In the genomic region with DNA sequence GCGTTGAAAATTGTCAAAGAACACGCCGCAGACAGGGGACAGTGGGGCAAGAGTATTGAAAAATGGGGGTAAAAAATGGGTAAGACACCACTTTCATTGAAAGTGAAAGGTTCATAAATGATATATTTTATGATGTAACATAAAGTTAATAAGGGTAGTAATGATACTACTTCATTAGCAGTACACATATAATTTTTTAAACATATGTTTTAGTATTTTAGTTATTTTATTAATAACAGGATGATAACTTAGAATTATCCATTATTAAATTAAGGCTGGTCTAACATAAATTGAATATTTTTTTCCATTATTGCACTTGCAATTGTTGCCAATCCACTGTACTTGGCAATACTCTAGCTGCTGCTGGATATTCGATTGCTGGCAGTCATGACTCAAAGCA, we compare ENCODE assay signal across 1 fruit fly cellular context.
A peak's percentile ranks its signal among the peaks of the same experiment; 100 is the strongest.
TF ChIP-seq lines count a peak whose summit lies in the region.

No protein-coding gene starts in this region.

TF ChIP-seq in whole organism, embryonic, 481 proteins besides CTCF, POLR2A, EP300 and RAD21 (continued from another document and continues in another):
- TF ChIP-seq CG9797 (GFP tag; optimal IDR thresholded peaks at IDR 0.05; lab: Kevin White, UChicago) (no peak), pita (GFP tag; optimal IDR thresholded peaks at IDR 0.05; lab: Kevin White, UChicago) (no peak), dysf (GFP tag; IDR thresholded peaks at IDR 0.05; lab: Robert Waterston, UW) (no peak), nerfin-2 (GFP tag; IDR thresholded peaks at IDR 0.05; lab: Robert Waterston, UW; ENCODE audit: partially characterized antibody) (no peak), CG16863 (GFP tag; optimal IDR thresholded peaks at IDR 0.05; lab: Kevin White, UChicago) (no peak), CG34376 (GFP tag; optimal IDR thresholded peaks at IDR 0.05; lab: Kevin White, UChicago) (no peak), Ravus (GFP tag; IDR thresholded peaks at IDR 0.05; lab: Robert Waterston, UW) (no peak), Nf-YC (tag; optimal IDR thresholded peaks at IDR 0.05; lab: Kevin White, UChicago) (no peak), bab2 (GFP tag; optimal IDR thresholded peaks at IDR 0.05; lab: Kevin White, UChicago) (no peak), bbx (GFP tag; IDR thresholded peaks at IDR 0.05; lab: Robert Waterston, UW; ENCODE audit: partially characterized antibody) (no peak), CG18764 (GFP tag; optimal IDR thresholded peaks at IDR 0.05; lab: Kevin White, UChicago) (no peak), CG13894 (tag; optimal IDR thresholded peaks at IDR 0.05; lab: Kevin White, UChicago) (no peak), caup (GFP tag; optimal IDR thresholded peaks at IDR 0.05; lab: Kevin White, UChicago; ENCODE audit: severe bottlenecking) (no peak), Med (GFP tag; lab: Kevin White, UChicago) (no peak), CG15269 (tag; optimal IDR thresholded peaks at IDR 0.05; lab: Kevin White, UChicago) (no peak), CG10959 (GFP tag; IDR thresholded peaks at IDR 0.05; lab: Robert Waterston, UW) (no peak), CG14050 (GFP tag; IDR thresholded peaks at IDR 0.05; lab: Robert Waterston, UW) (no peak), bowl (GFP tag; IDR thresholded peaks at IDR 0.05; lab: Robert Waterston, UW) (no peak), CG6689 (GFP tag; IDR thresholded peaks at IDR 0.05; lab: Robert Waterston, UW) (peak; percentile 18; the same call in 1 of the 2 replicates), CG11093 (GFP tag; IDR thresholded peaks at IDR 0.05; lab: Robert Waterston, UW) (no peak), CG9437 (GFP tag; optimal IDR thresholded peaks at IDR 0.05; lab: Kevin White, UChicago) (no peak), cwo (GFP tag; optimal IDR thresholded peaks at IDR 0.05; lab: Kevin White, UChicago) (no peak), bsh (GFP tag; optimal IDR thresholded peaks at IDR 0.05; lab: Kevin White, UChicago) (peak; percentile 56 to 59), CG1602 (GFP tag; optimal IDR thresholded peaks at IDR 0.05; lab: Kevin White, UChicago) (no peak), CG11456 (GFP tag; IDR thresholded peaks at IDR 0.05; lab: Robert Waterston, UW) (no peak), chinmo (GFP tag; IDR thresholded peaks at IDR 0.05; lab: Robert Waterston, UW; ENCODE audit: partially characterized antibody) (no peak), dmrt99B (tag; optimal IDR thresholded peaks at IDR 0.05; lab: Kevin White, UChicago) (peak; percentile 23), sug (tag; optimal IDR thresholded peaks at IDR 0.05; lab: Kevin White, UChicago) (no peak), CG16813 (GFP tag; IDR thresholded peaks at IDR 0.05; lab: Robert Waterston, UW; ENCODE audit: partially characterized antibody) (no peak), Ets65A (GFP tag; lab: Kevin White, UChicago) (no peak), D19A (tag; optimal IDR thresholded peaks at IDR 0.05; lab: Kevin White, UChicago) (peak; percentile 40), Hr39 (optimal IDR thresholded peaks at IDR 0.05; lab: Kevin White, UChicago) (no peak), cad (GFP tag; optimal IDR thresholded peaks at IDR 0.05; lab: Kevin White, UChicago) (no peak), CG13123 (GFP tag; optimal IDR thresholded peaks at IDR 0.05; lab: Kevin White, UChicago) (no peak), Pdp1 (GFP tag; optimal IDR thresholded peaks at IDR 0.05; lab: Kevin White, UChicago) (no peak), CG8089 (GFP tag; optimal IDR thresholded peaks at IDR 0.05; lab: Kevin White, UChicago) (no peak), sima (GFP tag; optimal IDR thresholded peaks at IDR 0.05; lab: Kevin White, UChicago) (no peak), CG5180 (GFP tag; optimal IDR thresholded peaks at IDR 0.05; lab: Kevin White, UChicago) (no peak), CG11696 (GFP tag; IDR thresholded peaks at IDR 0.05; lab: Robert Waterston, UW) (no peak), CG30431 (GFP tag; optimal IDR thresholded peaks at IDR 0.05; lab: Kevin White, UChicago) (no peak), Oli (tag; optimal IDR thresholded peaks at IDR 0.05; lab: Kevin White, UChicago) (peak; percentile 49), B-H1 (GFP tag; IDR thresholded peaks at IDR 0.05; lab: Robert Waterston, UW) (no peak), CG9609 (GFP tag; optimal IDR thresholded peaks at IDR 0.05; lab: Kevin White, UChicago) (no peak), CG17385 (GFP tag; optimal IDR thresholded peaks at IDR 0.05; lab: Kevin White, UChicago) (peak; percentile 24), CG18599 (GFP tag; optimal IDR thresholded peaks at IDR 0.05; lab: Kevin White, UChicago) (no peak), CG10543 (GFP tag; optimal IDR thresholded peaks at IDR 0.05; lab: Kevin White, UChicago) (no peak), ems (GFP tag; optimal IDR thresholded peaks at IDR 0.05; lab: Kevin White, UChicago) (no peak), CG6791 (GFP tag; IDR thresholded peaks at IDR 0.05; lab: Robert Waterston, UW; ENCODE audit: partially characterized antibody) (no peak), Hand (GFP tag; optimal IDR thresholded peaks at IDR 0.05; lab: Kevin White, UChicago) (no peak), stwl (tag; optimal IDR thresholded peaks at IDR 0.05; lab: Kevin White, UChicago) (no peak), Dip2 (GFP tag; IDR thresholded peaks at IDR 0.05; lab: Robert Waterston, UW) (no peak), CG13424 (tag; optimal IDR thresholded peaks at IDR 0.05; lab: Kevin White, UChicago) (peak; percentile 25), CG9727 (GFP tag; optimal IDR thresholded peaks at IDR 0.05; lab: Kevin White, UChicago) (peak; percentile 50), jumu (GFP tag; optimal IDR thresholded peaks at IDR 0.05; lab: Kevin White, UChicago) (no peak), CG3847 (GFP tag; IDR thresholded peaks at IDR 0.05; lab: Robert Waterston, UW) (no peak), abd-A (tag; optimal IDR thresholded peaks at IDR 0.05; lab: Kevin White, UChicago) (no peak), zen (tag; optimal IDR thresholded peaks at IDR 0.05; lab: Kevin White, UChicago) (no peak), CG31365 (tag; optimal IDR thresholded peaks at IDR 0.05; lab: Kevin White, UChicago) (no peak), CG8388 (GFP tag; optimal IDR thresholded peaks at IDR 0.05; lab: Kevin White, UChicago) (peak; percentile 27), CG7271 (tag; optimal IDR thresholded peaks at IDR 0.05; lab: Kevin White, UChicago) (no peak), hbn (GFP tag; IDR thresholded peaks at IDR 0.05; lab: Robert Waterston, UW; ENCODE audit: partially characterized antibody) (no peak), klu (GFP tag; IDR thresholded peaks at IDR 0.05; lab: Robert Waterston, UW) (no peak), gfzf (GFP tag; optimal IDR thresholded peaks at IDR 0.05; lab: Kevin White, UChicago) (no peak), Hsf (GFP tag; optimal IDR thresholded peaks at IDR 0.05; lab: Kevin White, UChicago) (no peak), insv (GFP tag; optimal IDR thresholded peaks at IDR 0.05; lab: Kevin White, UChicago) (no peak), twi (tag; optimal IDR thresholded peaks at IDR 0.05; lab: Kevin White, UChicago) (no peak), Jarid2 (GFP tag; optimal IDR thresholded peaks at IDR 0.05; lab: Kevin White, UChicago) (no peak), ab (GFP tag; optimal IDR thresholded peaks at IDR 0.05; lab: Kevin White, UChicago) (no peak), Gug (GFP tag; IDR thresholded peaks at IDR 0.05; lab: Robert Waterston, UW) (no peak), CG3838 (GFP tag; optimal IDR thresholded peaks at IDR 0.05; lab: Kevin White, UChicago) (no peak), CG15479 (GFP tag; optimal IDR thresholded peaks at IDR 0.05; lab: Kevin White, UChicago) (no peak), CG12744 (GFP tag; optimal IDR thresholded peaks at IDR 0.05; lab: Kevin White, UChicago) (no peak), Ets97D (GFP tag; optimal IDR thresholded peaks at IDR 0.05; lab: Kevin White, UChicago) (no peak), HLHmδ (GFP tag; optimal IDR thresholded peaks at IDR 0.05; lab: Kevin White, UChicago) (no peak), CG18011 (GFP tag; optimal IDR thresholded peaks at IDR 0.05; lab: Kevin White, UChicago) (no peak), gt (GFP tag; IDR thresholded peaks at IDR 0.05; lab: Robert Waterston, UW) (no peak), wdn (GFP tag; IDR thresholded peaks at IDR 0.05; lab: Robert Waterston, UW) (no peak), mam (GFP tag; optimal IDR thresholded peaks at IDR 0.05; lab: Kevin White, UChicago) (no peak), Stat92E (GFP tag; optimal IDR thresholded peaks at IDR 0.05; lab: Kevin White, UChicago) (no peak), row (GFP tag; IDR thresholded peaks at IDR 0.05; lab: Robert Waterston, UW) (no peak), CG4854 (GFP tag; optimal IDR thresholded peaks at IDR 0.05; lab: Kevin White, UChicago) (no peak), H15 (GFP tag; IDR thresholded peaks at IDR 0.05; lab: Robert Waterston, UW) (no peak), Mrtf (GFP tag; IDR thresholded peaks at IDR 0.05; lab: Robert Waterston, UW) (no peak), amos (GFP tag; IDR thresholded peaks at IDR 0.05; lab: Robert Waterston, UW; ENCODE audit: partially characterized antibody) (no peak), esg (GFP tag; conservative IDR thresholded peaks at IDR 0.05; lab: Robert Waterston, UW) (no peak), CG4404 (GFP tag; IDR thresholded peaks at IDR 0.05; lab: Robert Waterston, UW) (no peak), CG15011 (GFP tag; optimal IDR thresholded peaks at IDR 0.05; lab: Kevin White, UChicago) (no peak), CG10565 (GFP tag; optimal IDR thresholded peaks at IDR 0.05; lab: Kevin White, UChicago) (no peak), Mad (GFP tag; optimal IDR thresholded peaks at IDR 0.05; lab: Kevin White, UChicago) (no peak), Dip3 (GFP tag; optimal IDR thresholded peaks at IDR 0.05; lab: Kevin White, UChicago) (no peak), NK7.1 (GFP tag; optimal IDR thresholded peaks at IDR 0.05; lab: Kevin White, UChicago) (no peak), cg (GFP tag; optimal IDR thresholded peaks at IDR 0.05; lab: Kevin White, UChicago) (no peak), br (optimal IDR thresholded peaks at IDR 0.05; lab: Kevin White, UChicago) (no peak), D19B (GFP tag; optimal IDR thresholded peaks at IDR 0.05; lab: Kevin White, UChicago) (no peak), CG3726 (GFP tag; IDR thresholded peaks at IDR 0.05; lab: Robert Waterston, UW) (0 out of 3 replicates have a peak, but pooled peaks have one; percentile 33), tna (GFP tag; IDR thresholded peaks at IDR 0.05; lab: Robert Waterston, UW; ENCODE audit: partially characterized antibody) (no peak), Ptx1 (GFP tag; IDR thresholded peaks at IDR 0.05; lab: Robert Waterston, UW) (no peak), Dll (GFP tag; IDR thresholded peaks at IDR 0.05; lab: Robert Waterston, UW; ENCODE audit: partially characterized antibody) (no peak), Nf-YA (GFP tag; IDR thresholded peaks at IDR 0.05; lab: Robert Waterston, UW) (no peak), CG13775 (GFP tag; optimal IDR thresholded peaks at IDR 0.05; lab: Kevin White, UChicago) (peak; percentile 10), CG4617 (GFP tag; optimal IDR thresholded peaks at IDR 0.05; lab: Kevin White, UChicago; ENCODE audit: borderline replicate concordance) (no peak), Hey (tag; optimal IDR thresholded peaks at IDR 0.05; lab: Kevin White, UChicago) (no peak), CG14710 (tag; optimal IDR thresholded peaks at IDR 0.05; lab: Kevin White, UChicago) (peak; percentile 40), Ada2b (GFP tag; IDR thresholded peaks at IDR 0.05; lab: Robert Waterston, UW) (no peak), ci (GFP tag; IDR thresholded peaks at IDR 0.05; lab: Robert Waterston, UW) (no peak), CG30020 (tag; optimal IDR thresholded peaks at IDR 0.05; lab: Kevin White, UChicago) (no peak), sim (GFP tag; IDR thresholded peaks at IDR 0.05; lab: Robert Waterston, UW) (no peak), Hr78 (GFP tag; optimal IDR thresholded peaks at IDR 0.05; lab: Kevin White, UChicago) (no peak), slbo (GFP tag; IDR thresholded peaks at IDR 0.05; lab: Robert Waterston, UW) (no peak), Xbp1 (GFP tag; optimal IDR thresholded peaks at IDR 0.05; lab: Kevin White, UChicago) (no peak), CG33213 (GFP tag; optimal IDR thresholded peaks at IDR 0.05; lab: Kevin White, UChicago) (no peak), nerfin-1 (tag; optimal IDR thresholded peaks at IDR 0.05; lab: Kevin White, UChicago) (no peak), ac (GFP tag; optimal IDR thresholded peaks at IDR 0.05; lab: Kevin White, UChicago) (no peak), vvl (GFP tag; IDR thresholded peaks at IDR 0.05; lab: Robert Waterston, UW) (no peak), CG4730 (GFP tag; IDR thresholded peaks at IDR 0.05; lab: Robert Waterston, UW) (no peak), Sry-δ (GFP tag; optimal IDR thresholded peaks at IDR 0.05; lab: Kevin White, UChicago) (no peak), D (optimal IDR thresholded peaks at IDR 0.05; lab: Kevin White, UChicago) (no peak), D (GFP tag; optimal IDR thresholded peaks at IDR 0.05; lab: Kevin White, UChicago) (peak; percentile 14), pros (GFP tag; optimal IDR thresholded peaks at IDR 0.05; lab: Kevin White, UChicago) (no peak), zf30C (GFP tag; optimal IDR thresholded peaks at IDR 0.05; lab: Kevin White, UChicago) (no peak), ERR (GFP tag; optimal IDR thresholded peaks at IDR 0.05; lab: Kevin White, UChicago) (no peak), CG42726 (GFP tag; IDR thresholded peaks at IDR 0.05; lab: Robert Waterston, UW; ENCODE audit: partially characterized antibody) (no peak), crol (GFP tag; IDR thresholded peaks at IDR 0.05; lab: Robert Waterston, UW) (no peak), eve (GFP tag; optimal IDR thresholded peaks at IDR 0.05; lab: Kevin White, UChicago) (peak in 1 of 2 experiments; percentile 44), bcd (GFP tag; optimal IDR thresholded peaks at IDR 0.05; lab: Kevin White, UChicago) (no peak), CG13624 (GFP tag; optimal IDR thresholded peaks at IDR 0.05; lab: Kevin White, UChicago) (no peak), CG13296 (GFP tag; optimal IDR thresholded peaks at IDR 0.05; lab: Kevin White, UChicago) (no peak), trem (tag; optimal IDR thresholded peaks at IDR 0.05; lab: Kevin White, UChicago) (no peak), CG43689 (GFP tag; IDR thresholded peaks at IDR 0.05; lab: Robert Waterston, UW) (no peak), gsb-n (tag; optimal IDR thresholded peaks at IDR 0.05; lab: Kevin White, UChicago) (peak; percentile 32), CG8478 (optimal IDR thresholded peaks at IDR 0.05; lab: Kevin White, UChicago) (no peak), grau (tag; optimal IDR thresholded peaks at IDR 0.05; lab: Kevin White, UChicago) (peak; percentile 34), CG10274 (GFP tag; optimal IDR thresholded peaks at IDR 0.05; lab: Kevin White, UChicago) (no peak), CG31441 (GFP tag; IDR thresholded peaks at IDR 0.05; lab: Robert Waterston, UW) (peak; percentile 32; the same call in 1 of the 2 replicates)
